Fruit fly (Drosophila melanogaster): ENCODE data around the gene Usp47.

Usp47 gene

dm6 chr3L:5768532-5769497, 16.0 kb downstream of the Usp47 start, which contains the start of the genes Ppat-Dpck and scny:
Gene Ppat-Dpck (minus strand): TSS chr3L:5768794.
Gene scny (plus strand): TSS chr3L:5769002.
- TF ChIP-seq Eip78C (GFP tag) (no peak), Hr38 (GFP tag; optimal IDR thresholded peaks at IDR 0.05) (no peak), acj6 (GFP tag; optimal IDR thresholded peaks at IDR 0.05) (no peak), vri (GFP tag; optimal IDR thresholded peaks at IDR 0.05) (no peak), lz (GFP tag; optimal IDR thresholded peaks at IDR 0.05) (no peak), dsx (GFP tag; optimal IDR thresholded peaks at IDR 0.05; ENCODE audit: poor library complexity, severe bottlenecking) (peak; percentile 50), Sox102F (GFP tag; optimal IDR thresholded peaks at IDR 0.05) (no peak), achi (GFP tag; optimal IDR thresholded peaks at IDR 0.05) (no peak), fd85E (GFP tag; optimal IDR thresholded peaks at IDR 0.05) (no peak), svp (GFP tag) (peak; percentile 61), esn (GFP tag; optimal IDR thresholded peaks at IDR 0.05) (peak; percentile 43), eg (GFP tag; IDR thresholded peaks at IDR 0.05) (no peak), CG11294 (GFP tag; IDR thresholded peaks at IDR 0.05) (no peak), spab (GFP tag; optimal IDR thresholded peaks at IDR 0.05) (no peak), CG8632 (GFP tag; optimal IDR thresholded peaks at IDR 0.05) (no peak), Sox14 (GFP tag; optimal IDR thresholded peaks at IDR 0.05) (peak; percentile 16), CG11902 (GFP tag; optimal IDR thresholded peaks at IDR 0.05) (no peak), CG3032 (tag; optimal IDR thresholded peaks at IDR 0.05) (peak; percentile 8), CG16779 (tag; optimal IDR thresholded peaks at IDR 0.05) (no peak), Lpt (GFP tag; optimal IDR thresholded peaks at IDR 0.05) (no peak), OdsH (GFP tag; optimal IDR thresholded peaks at IDR 0.05) (no peak), Met (GFP tag; optimal IDR thresholded peaks at IDR 0.05) (no peak), Eip75B (GFP tag; optimal IDR thresholded peaks at IDR 0.05) (no peak), CG6808 (GFP tag; optimal IDR thresholded peaks at IDR 0.05) (no peak), CG15336 (GFP tag; IDR thresholded peaks at IDR 0.05) (0 out of 2 replicates have a peak, but pooled peaks have one; percentile 15), pdm3 (GFP tag; optimal IDR thresholded peaks at IDR 0.05) (no peak), CG3919 (GFP tag; optimal IDR thresholded peaks at IDR 0.05) (no peak), Ets96B (tag; optimal IDR thresholded peaks at IDR 0.05) (no peak), CG8119 (GFP tag; IDR thresholded peaks at IDR 0.05) (no peak), CG6854 (GFP tag; optimal IDR thresholded peaks at IDR 0.05) (peak; percentile 31), CG10669 (GFP tag; optimal IDR thresholded peaks at IDR 0.05) (no peak), CG6276 (GFP tag; optimal IDR thresholded peaks at IDR 0.05) (no peak), CG8319 (GFP tag; optimal IDR thresholded peaks at IDR 0.05) (no peak), CG11762 (GFP tag; optimal IDR thresholded peaks at IDR 0.05; ENCODE audit: insufficient read depth) (no peak), Smox (GFP tag; optimal IDR thresholded peaks at IDR 0.05) (no peak), CG10631 (GFP tag; optimal IDR thresholded peaks at IDR 0.05) (no peak), net (GFP tag; optimal IDR thresholded peaks at IDR 0.05) (no peak), CG31627 (GFP tag; optimal IDR thresholded peaks at IDR 0.05) (no peak), Hr39 (GFP tag; optimal IDR thresholded peaks at IDR 0.05) (no peak), ss (GFP tag; optimal IDR thresholded peaks at IDR 0.05) (no peak), Sox15 (GFP tag; optimal IDR thresholded peaks at IDR 0.05) (no peak), topi (GFP tag; optimal IDR thresholded peaks at IDR 0.05) (peak; percentile 5), CG4318 (GFP tag; optimal IDR thresholded peaks at IDR 0.05) (no peak), dac (GFP tag; optimal IDR thresholded peaks at IDR 0.05) (no peak), CG32006 (GFP tag; optimal IDR thresholded peaks at IDR 0.05) (no peak), Hr4 (GFP tag; optimal IDR thresholded peaks at IDR 0.05) (no peak), CG9139 (GFP tag; optimal IDR thresholded peaks at IDR 0.05) (no peak), CG34406 (GFP tag; optimal IDR thresholded peaks at IDR 0.05) (no peak), CG1621 (tag; optimal IDR thresholded peaks at IDR 0.05) (no peak), CG6792 (GFP tag; optimal IDR thresholded peaks at IDR 0.05) (no peak), CG7368 (GFP tag; optimal IDR thresholded peaks at IDR 0.05) (no peak)

Measured in whole organism, prepupa.